Worm (Caenorhabditis elegans) whole organism, young adult: ENCODE results near the gene egl-1.

Source experiments
- F49E8.2 ChIP-seq: sonication (generic microtip); optimal IDR thresholded peaks from 3 replicates; lab custom pipeline; 2017; ENCODE audit warnings: missing genetic modification characterization, mild to moderate bottlenecking, missing compliant biosample characterization, antibody characterized with exemption, moderate library complexity; ENCODE audit not compliant: insufficient read depth
- K11D2.4 ChIP-seq: fragments of 200-800 bp; sonication (Bioruptor generic); IDR thresholded peaks from 2 replicates; pipeline ENCODE4 v1.3.6; 2022; ENCODE audit warnings: missing genetic modification reagents, missing genetic modification characterization, missing compliant biosample characterization
- attf-3 ChIP-seq: fragments of 200-800 bp; sonication (Bioruptor generic); conservative IDR thresholded peaks from 2 replicates; pipeline ENCODE4 v1.3.6; 2022; ENCODE audit warnings: missing genetic modification reagents, missing genetic modification characterization, missing compliant biosample characterization
- ceh-79 ChIP-seq: sonication (generic microtip); optimal IDR thresholded peaks from 2 replicates; lab custom pipeline; 2017; ENCODE audit warnings: mild to moderate bottlenecking, missing genetic modification characterization, missing compliant biosample characterization
- nfya-2 ChIP-seq: fragments of 200-800 bp; sonication (Bioruptor generic); IDR thresholded peaks from 2 replicates; pipeline ENCODE4 v1.3.6; 2022; ENCODE audit warnings: missing genetic modification reagents, missing genetic modification characterization, missing compliant biosample characterization
- snpc-1.1 ChIP-seq: sonication (generic microtip); optimal IDR thresholded peaks from 2 replicates; lab custom pipeline; 2017; ENCODE audit warnings: missing genetic modification characterization, mild to moderate bottlenecking, missing compliant biosample characterization, antibody characterized with exemption, moderate library complexity, missing genotype, missing genetic modification reagents; ENCODE audit not compliant: insufficient read depth
- snpc-4 ChIP-seq, 5 experiments: fragments of 150-350 bp in 1 of 5; sonication (generic microtip) in 4 of 5; optimal IDR thresholded peaks; 2 replicates each; lab custom pipeline; 2014 to 2018; ENCODE audit warnings: missing genetic modification characterization in 5 of 5, missing biosample characterization in 3 of 5, antibody characterized with exemption in 2 of 5, mild to moderate bottlenecking in 2 of 5, missing compliant biosample characterization in 2 of 5, missing genotype in 2 of 5, moderate library complexity in 2 of 5, missing genetic modification reagents in 1 of 5

ce11 chrV:14460615-14461102 lies 28.5 kb upstream of the egl-1 start, which contains the start of gene F08H9.2:
- TF ChIP-seq attf-3 (GFP tag; lab: Robert Waterston, UW) (no peak), snpc-4 (GFP tag; optimal IDR thresholded peaks at IDR 0.05; lab: Kevin White, UChicago) (no peak), snpc-4 (tag; optimal IDR thresholded peaks at IDR 0.05; lab: Kevin White, UChicago) (no peak), snpc-1.1 (tag; lab: Kevin White, UChicago) (no peak), K11D2.4 (GFP tag; lab: Robert Waterston, UW) (no peak), nfya-2 (GFP tag; lab: Robert Waterston, UW) (no peak), ceh-79 (tag; lab: Kevin White, UChicago) (no peak), F49E8.2 (no peak)
